Fruit fly (Drosophila melanogaster) whole organism, wandering third instar larva: ENCODE data around the gene Dpy-30L1.

Source experiments
- Abd-B ChIP-seq: fragments of >200 bp; optimal IDR thresholded peaks from 2 replicates; lab custom pipeline; 2017; ENCODE audit warnings: missing biosample characterization, missing genetic modification characterization
- CG32264 ChIP-seq: fragments of 200-800 bp; sonication (Bioruptor generic); optimal IDR thresholded peaks from 2 replicates; lab custom pipeline; 2016; ENCODE audit warnings: missing biosample characterization, missing genetic modification characterization
- CrebA ChIP-seq: fragments of 200-800 bp; sonication (Bioruptor generic); optimal IDR thresholded peaks from 2 replicates; lab custom pipeline; 2016; ENCODE audit warnings: missing biosample characterization, mild to moderate bottlenecking, missing genetic modification characterization, borderline replicate concordance
- OdsH ChIP-seq: fragments of 200-800 bp; sonication (Bioruptor generic); optimal IDR thresholded peaks from 2 replicates; lab custom pipeline; 2016; ENCODE audit warnings: missing biosample characterization, mild to moderate bottlenecking, missing genetic modification characterization
- br ChIP-seq: fragments of 200-800 bp; sonication (Bioruptor generic); optimal IDR thresholded peaks from 2 replicates; lab custom pipeline; 2016; ENCODE audit warnings: missing biosample characterization, missing genetic modification characterization
- foxo ChIP-seq, 2 experiments: fragments of 200-800 bp; sonication (Bioruptor generic); optimal IDR thresholded peaks; 2 replicates in 1 of 2; 3 replicates in 1 of 2; lab custom pipeline; 2016 to 2017; ENCODE audit warnings: missing biosample characterization in 2 of 2, missing genetic modification characterization in 2 of 2
- h ChIP-seq: fragments of 200-800 bp; sonication (Bioruptor generic); optimal IDR thresholded peaks from 3 replicates; lab custom pipeline; 2016; ENCODE audit warnings: missing biosample characterization, mild to moderate bottlenecking, missing genetic modification characterization
- psq ChIP-seq: fragments of 200-800 bp; sonication (Bioruptor generic); optimal IDR thresholded peaks from 3 replicates; lab custom pipeline; 2017; ENCODE audit warnings: missing biosample characterization, mild to moderate bottlenecking, missing genetic modification characterization, moderate library complexity
- sage ChIP-seq: fragments of 200-800 bp; sonication (Bioruptor generic); optimal IDR thresholded peaks from 2 replicates; lab custom pipeline; 2016; ENCODE audit warnings: missing biosample characterization, mild to moderate bottlenecking, missing genetic modification characterization

DNA sequence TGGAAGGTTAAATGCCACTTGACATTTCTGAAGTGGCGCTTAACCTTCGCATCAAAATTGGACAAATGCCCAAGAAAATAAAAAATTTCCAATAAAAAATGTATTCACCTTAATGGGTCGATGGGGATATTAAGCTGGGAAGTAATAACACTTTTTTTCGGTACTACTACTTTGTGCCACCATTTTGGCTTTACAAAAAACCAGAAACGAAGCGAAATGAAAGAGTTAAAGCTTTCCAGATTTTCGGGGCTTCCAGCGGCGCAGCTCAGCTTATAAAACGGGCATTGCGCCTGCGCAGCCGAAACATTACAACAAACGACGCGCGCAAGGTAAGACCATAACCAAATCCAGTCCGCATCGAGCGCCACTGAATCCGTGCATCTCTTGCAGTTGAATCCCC lies 38.1 kb downstream of the Dpy-30L1 start, which contains the start of gene CG17127:
- TF ChIP-seq sage (GFP tag; lab: Kevin White, UChicago) (no peak), CrebA (GFP tag; lab: Kevin White, UChicago) (no peak), psq (GFP tag; lab: Kevin White, UChicago) (no peak), h (no peak), Abd-B (GFP tag; lab: Kevin White, UChicago) (no peak), OdsH (GFP tag; lab: Kevin White, UChicago) (no peak), br (no peak), CG32264 (GFP tag; lab: Kevin White, UChicago) (no peak), foxo (GFP tag; optimal IDR thresholded peaks at IDR 0.05; lab: Kevin White, UChicago) (no peak)
